Fruit fly (Drosophila melanogaster): ENCODE results near the gene dsh.

dsh gene

dm6 chrX:11379747-11380146 is 24.1 kb downstream of the dsh start (continued):
- no peak for TF ChIP-seq pros (GFP tag; optimal IDR thresholded peaks at IDR 0.05)
- no peak for TF ChIP-seq ara (GFP tag; IDR thresholded peaks at IDR 0.05)
- no peak for TF ChIP-seq Doc3 (GFP tag; IDR thresholded peaks at IDR 0.05; ENCODE audit: partially characterized antibody)
- TF ChIP-seq so (GFP tag; IDR thresholded peaks at IDR 0.05): no peak
- no peak for TF ChIP-seq CG3838 (GFP tag; optimal IDR thresholded peaks at IDR 0.05)
- no peak for TF ChIP-seq CG10366 (GFP tag; IDR thresholded peaks at IDR 0.05)
- no peak for TF ChIP-seq Hmx (GFP tag; optimal IDR thresholded peaks at IDR 0.05)
- TF ChIP-seq ATbp (GFP tag; optimal IDR thresholded peaks at IDR 0.05): no peak
- no peak for TF ChIP-seq C15 (GFP tag; IDR thresholded peaks at IDR 0.05)
- no peak for TF ChIP-seq zf30C (GFP tag; optimal IDR thresholded peaks at IDR 0.05)
- peak; percentile 45 for TF ChIP-seq Med (GFP tag)
- TF ChIP-seq ftz-f1 (GFP tag; optimal IDR thresholded peaks at IDR 0.05): no peak
- no peak for TF ChIP-seq CG8281 (tag; optimal IDR thresholded peaks at IDR 0.05)
- TF ChIP-seq H15 (GFP tag; IDR thresholded peaks at IDR 0.05): no peak
- no peak for TF ChIP-seq gcm2 (GFP tag; optimal IDR thresholded peaks at IDR 0.05)
- TF ChIP-seq Trl (optimal IDR thresholded peaks at IDR 0.05): no peak
- no peak for TF ChIP-seq Trl (GFP tag; optimal IDR thresholded peaks at IDR 0.05)
- no peak for TF ChIP-seq gro (GFP tag; optimal IDR thresholded peaks at IDR 0.05)
- no peak for TF ChIP-seq tll (GFP tag; optimal IDR thresholded peaks at IDR 0.05)
- TF ChIP-seq CG3281 (GFP tag; optimal IDR thresholded peaks at IDR 0.05): no peak
- TF ChIP-seq her (GFP tag; optimal IDR thresholded peaks at IDR 0.05): no peak
- no peak for TF ChIP-seq GATAe (GFP tag; conservative IDR thresholded peaks at IDR 0.05)
- no peak for TF ChIP-seq Fer3 (tag; optimal IDR thresholded peaks at IDR 0.05)
- TF ChIP-seq fd96Cb (tag; optimal IDR thresholded peaks at IDR 0.05): peak; percentile 14
- no peak for TF ChIP-seq pb (GFP tag; optimal IDR thresholded peaks at IDR 0.05)
- TF ChIP-seq jing (GFP tag; optimal IDR thresholded peaks at IDR 0.05): no peak
- no peak for TF ChIP-seq CrebB (tag; optimal IDR thresholded peaks at IDR 0.05)
- no peak for TF ChIP-seq dan (GFP tag; IDR thresholded peaks at IDR 0.05)
- peak in 1 of 2 experiments; percentile 6 for TF ChIP-seq dpn (GFP tag; optimal IDR thresholded peaks at IDR 0.05)
- TF ChIP-seq ewg (GFP tag; optimal IDR thresholded peaks at IDR 0.05): no peak
- no peak for TF ChIP-seq caup (GFP tag; optimal IDR thresholded peaks at IDR 0.05; ENCODE audit: severe bottlenecking)
- peak; percentile 44 for TF ChIP-seq Sox102F (GFP tag; optimal IDR thresholded peaks at IDR 0.05)
- no peak for TF ChIP-seq Dip2 (GFP tag; IDR thresholded peaks at IDR 0.05)
- no peak for TF ChIP-seq dmrt11E (tag; optimal IDR thresholded peaks at IDR 0.05)
- no peak for TF ChIP-seq CG34376 (GFP tag; optimal IDR thresholded peaks at IDR 0.05)
- TF ChIP-seq CG6683 (GFP tag; optimal IDR thresholded peaks at IDR 0.05): no peak
- no peak for TF ChIP-seq CG9215 (GFP tag; IDR thresholded peaks at IDR 0.05)
- no peak for TF ChIP-seq ham (GFP tag; IDR thresholded peaks at IDR 0.05)
- TF ChIP-seq chm (GFP tag; IDR thresholded peaks at IDR 0.05): no peak
- TF ChIP-seq Hsf (GFP tag; optimal IDR thresholded peaks at IDR 0.05): no peak
- TF ChIP-seq phol (tag; optimal IDR thresholded peaks at IDR 0.05): peak; percentile 32
- TF ChIP-seq bigmax (GFP tag; optimal IDR thresholded peaks at IDR 0.05): no peak
- TF ChIP-seq lilli (GFP tag; optimal IDR thresholded peaks at IDR 0.05): no peak
- TF ChIP-seq CG10321 (GFP tag; IDR thresholded peaks at IDR 0.05): no peak
- TF ChIP-seq Dad (GFP tag; optimal IDR thresholded peaks at IDR 0.05): no peak
- peak; percentile 33 for TF ChIP-seq CG13424 (tag; optimal IDR thresholded peaks at IDR 0.05)
- no peak for TF ChIP-seq CG18619 (GFP tag; optimal IDR thresholded peaks at IDR 0.05)
- TF ChIP-seq D19B (GFP tag; optimal IDR thresholded peaks at IDR 0.05): no peak
- TF ChIP-seq jumu (GFP tag; optimal IDR thresholded peaks at IDR 0.05): no peak
- peak; percentile 75 for TF ChIP-seq sens (GFP tag)
- TF ChIP-seq YL-1 (GFP tag; optimal IDR thresholded peaks at IDR 0.05): no peak
- TF ChIP-seq row (GFP tag; IDR thresholded peaks at IDR 0.05): peak; percentile 28; the same call in 2 of the 3 replicates

Data from whole organism, embryonic.